Worm (Caenorhabditis elegans): ENCODE results near the gene scrm-8.
A peak's percentile ranks its signal among the peaks of the same experiment; 100 is the strongest.

DNA sequence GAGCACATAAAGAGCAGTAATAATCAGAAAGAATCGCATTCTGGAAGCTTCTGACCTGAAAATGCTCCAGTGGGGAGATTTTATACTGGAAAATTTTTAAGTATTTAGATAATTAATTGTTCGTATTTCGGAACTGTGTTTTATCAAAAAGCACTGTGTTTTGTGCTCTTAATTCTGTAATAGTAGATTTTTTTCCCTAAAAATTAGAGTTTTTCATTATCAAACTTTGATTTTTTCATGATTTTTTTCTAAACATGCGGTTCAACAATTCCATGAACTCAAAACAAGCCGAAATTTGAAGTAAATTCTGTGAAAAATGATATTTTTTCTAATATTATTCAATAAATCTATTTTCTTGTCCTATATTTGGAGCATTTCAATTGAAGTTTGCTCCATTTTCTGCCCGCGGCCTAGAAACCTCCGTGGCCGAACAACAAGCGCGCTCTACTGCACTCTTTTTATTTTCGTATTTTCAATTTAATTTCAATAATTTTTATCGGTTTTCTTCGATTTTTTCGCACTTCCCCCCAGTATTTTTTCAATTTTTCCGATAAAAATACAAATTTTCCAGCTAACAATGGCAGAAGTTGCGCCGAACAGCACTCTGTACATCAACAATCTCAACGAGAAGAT lies 7.2 kb downstream of the scrm-8 start, which contains the start of the genes K08D10.13 and rnp-2:
- TF ChIP-seq hlh-6 (tag; optimal IDR thresholded peaks at IDR 0.05) (no peak), ceh-9 (tag; optimal IDR thresholded peaks at IDR 0.05) (no peak), ama-1 (optimal IDR thresholded peaks at IDR 0.05) (no peak), nfya-1 (tag; optimal IDR thresholded peaks at IDR 0.05) (peak; percentile 18), pha-4 (tag; optimal IDR thresholded peaks at IDR 0.05) (no peak), K09A11.1 (tag; optimal IDR thresholded peaks at IDR 0.05; ENCODE audit: insufficient read depth) (no peak), lin-11 (tag; optimal IDR thresholded peaks at IDR 0.05) (no peak), unc-55 (GFP tag; optimal IDR thresholded peaks at IDR 0.05) (no peak), ceh-14 (tag; optimal IDR thresholded peaks at IDR 0.05) (no peak)

Data from whole organism, late embryonic.